Fruit fly (Drosophila melanogaster): Measurements from ENCODE around the gene CG44153.

The CG44153 gene

dm6 chr2L:10033410-10033809, 146.6 kb downstream of the CG44153 start (continued):
- TF ChIP-seq CG16813 (GFP tag; IDR thresholded peaks at IDR 0.05; ENCODE audit: partially characterized antibody): peak; percentile 78
- TF ChIP-seq Atf6 (GFP tag; IDR thresholded peaks at IDR 0.05): no peak
- TF ChIP-seq CG1603 (tag; optimal IDR thresholded peaks at IDR 0.05): peak; percentile 7
- peak; percentile 84 for TF ChIP-seq CG14860 (GFP tag; IDR thresholded peaks at IDR 0.05; ENCODE audit: partially characterized antibody)
- TF ChIP-seq mld (GFP tag; IDR thresholded peaks at IDR 0.05; ENCODE audit: partially characterized antibody): peak; percentile 89
- TF ChIP-seq inv (GFP tag; IDR thresholded peaks at IDR 0.05; ENCODE audit: partially characterized antibody): peak; percentile 20; the same call in 1 of the 2 replicates
- TF ChIP-seq tna (GFP tag; IDR thresholded peaks at IDR 0.05; ENCODE audit: partially characterized antibody): peak; percentile 95
- TF ChIP-seq CG11723 (GFP tag; optimal IDR thresholded peaks at IDR 0.05): no peak
- TF ChIP-seq CG13287 (GFP tag; IDR thresholded peaks at IDR 0.05; ENCODE audit: partially characterized antibody): peak; percentile 23; the same call in 1 of the 2 replicates
- TF ChIP-seq Drgx (GFP tag; IDR thresholded peaks at IDR 0.05): peak; percentile 55; the same call in 1 of the 2 replicates
- TF ChIP-seq rib (GFP tag; IDR thresholded peaks at IDR 0.05): no peak
- TF ChIP-seq al (GFP tag; IDR thresholded peaks at IDR 0.05): no peak
- no peak for TF ChIP-seq Fer1 (GFP tag; optimal IDR thresholded peaks at IDR 0.05)
- TF ChIP-seq Scr (GFP tag; IDR thresholded peaks at IDR 0.05; ENCODE audit: partially characterized antibody): peak; percentile 55; the same call in 1 of the 2 replicates
- TF ChIP-seq Bgb (GFP tag; IDR thresholded peaks at IDR 0.05; ENCODE audit: partially characterized antibody): peak; percentile 82
- peak; percentile 52; the same call in 1 of the 3 replicates for TF ChIP-seq Opbp (GFP tag; IDR thresholded peaks at IDR 0.05; ENCODE audit: partially characterized antibody)
- peak; percentile 78 for TF ChIP-seq CG6791 (GFP tag; IDR thresholded peaks at IDR 0.05; ENCODE audit: partially characterized antibody)
- TF ChIP-seq CTCF (GFP tag; optimal IDR thresholded peaks at IDR 0.05): peak; percentile 83
- TF ChIP-seq H15 (GFP tag; IDR thresholded peaks at IDR 0.05): 0 out of 3 replicates have a peak, but pooled peaks have one; percentile 32
- 0 out of 2 replicates have a peak, but pooled peaks have one; percentile 20 for TF ChIP-seq amos (GFP tag; IDR thresholded peaks at IDR 0.05; ENCODE audit: partially characterized antibody)
- no peak for TF ChIP-seq CG32532 (GFP tag; IDR thresholded peaks at IDR 0.05)
- 0 out of 2 replicates have a peak, but pooled peaks have one; percentile 9 for TF ChIP-seq CG32772 (GFP tag; IDR thresholded peaks at IDR 0.05)
- TF ChIP-seq knrl (GFP tag; IDR thresholded peaks at IDR 0.05; ENCODE audit: partially characterized antibody): peak; percentile 43; the same call in 1 of the 3 replicates
- no peak for TF ChIP-seq Ets97D (GFP tag; optimal IDR thresholded peaks at IDR 0.05)

dm6 chr2L:10032415-10032814, 147.6 kb downstream of the CG44153 start, which contains the start of gene obst-B:
obst-B (plus strand) TSS chr2L:10032690.
- TF ChIP-seq CG13287 (GFP tag; IDR thresholded peaks at IDR 0.05; ENCODE audit: partially characterized antibody) (peak; percentile 24; the same call in 1 of the 2 replicates), nerfin-2 (GFP tag; IDR thresholded peaks at IDR 0.05; ENCODE audit: partially characterized antibody) (0 out of 2 replicates have a peak, but pooled peaks have one; percentile 23), Dll (GFP tag; IDR thresholded peaks at IDR 0.05; ENCODE audit: partially characterized antibody) (no peak), pan (optimal IDR thresholded peaks at IDR 0.05) (no peak), pan (GFP tag; optimal IDR thresholded peaks at IDR 0.05 in 1 of 2, IDR thresholded peaks at IDR 0.05 in 1 of 2) (peak in 1 of 2 experiments; percentile 23), bbx (GFP tag; IDR thresholded peaks at IDR 0.05; ENCODE audit: partially characterized antibody) (peak; percentile 45; the same call in 1 of the 2 replicates), Bgb (GFP tag; IDR thresholded peaks at IDR 0.05; ENCODE audit: partially characterized antibody) (0 out of 2 replicates have a peak, but pooled peaks have one; percentile 21), Trl (optimal IDR thresholded peaks at IDR 0.05) (peak in 1 of 2 experiments; percentile 7), Trl (GFP tag; optimal IDR thresholded peaks at IDR 0.05) (no peak), Nf-YB (GFP tag; optimal IDR thresholded peaks at IDR 0.05) (peak; percentile 85), CG9797 (GFP tag; optimal IDR thresholded peaks at IDR 0.05) (no peak), Ets65A (GFP tag) (peak; percentile 49), HLH4C (GFP tag; IDR thresholded peaks at IDR 0.05; ENCODE audit: partially characterized antibody) (peak; percentile 29; the same call in 2 of the 3 replicates), CG17186 (GFP tag; optimal IDR thresholded peaks at IDR 0.05) (no peak), Opbp (GFP tag; IDR thresholded peaks at IDR 0.05; ENCODE audit: partially characterized antibody) (peak; percentile 29; the same call in 1 of the 3 replicates), hth (optimal IDR thresholded peaks at IDR 0.05) (no peak), Jarid2 (GFP tag; optimal IDR thresholded peaks at IDR 0.05) (peak; percentile 26), tna (GFP tag; IDR thresholded peaks at IDR 0.05; ENCODE audit: partially characterized antibody) (peak; percentile 64), chinmo (GFP tag; IDR thresholded peaks at IDR 0.05; ENCODE audit: partially characterized antibody) (peak; percentile 97), Mrtf (GFP tag; IDR thresholded peaks at IDR 0.05) (no peak), sd (tag; optimal IDR thresholded peaks at IDR 0.05) (peak; percentile 76), bigmax (GFP tag; optimal IDR thresholded peaks at IDR 0.05) (no peak), ci (GFP tag; IDR thresholded peaks at IDR 0.05) (peak; percentile 29; the same call in 1 of the 3 replicates)

Data from whole organism, embryonic.